Fruit fly (Drosophila melanogaster) whole organism, embryonic: ENCODE data around the gene CG42514.
A peak's percentile ranks its signal among the peaks of the same experiment; 100 is the strongest.

Source experiments
- Ada2b ChIP-seq: fragments of 200-800 bp; sonication (Bioruptor generic); IDR thresholded peaks from 2 replicates; pipeline ENCODE4 v1.3.6; 2022; ENCODE audit warnings: missing biosample characterization, missing genetic modification characterization
- Atf-2 ChIP-seq: fragments of 200-800 bp; sonication (Bioruptor generic); optimal IDR thresholded peaks from 2 replicates; lab custom pipeline; 2016; ENCODE audit warnings: missing biosample characterization, missing genetic modification characterization
- BEAF-32 ChIP-seq: fragments of 200-800 bp; sonication (Bioruptor generic); optimal IDR thresholded peaks from 3 replicates; lab custom pipeline; 2017; ENCODE audit warnings: missing biosample characterization, missing genetic modification characterization, mild to moderate bottlenecking, moderate library complexity, missing genetic modification reagents
- Bgb ChIP-seq: fragments of 200-800 bp; sonication (Bioruptor generic); IDR thresholded peaks from 2 replicates; pipeline ENCODE4 v1.3.6; 2022; ENCODE audit warnings: missing biosample characterization, missing genetic modification characterization; ENCODE audit not compliant: partially characterized antibody
- CG12391 ChIP-seq: fragments of 200-800 bp; sonication (Bioruptor generic); optimal IDR thresholded peaks from 3 replicates; lab custom pipeline; 2018; ENCODE audit warnings: missing biosample characterization, mild to moderate bottlenecking, missing genetic modification characterization, moderate library complexity
- CG12659 ChIP-seq: fragments of 200-800 bp; sonication (Bioruptor generic); optimal IDR thresholded peaks from 3 replicates; lab custom pipeline; 2017; ENCODE audit warnings: mild to moderate bottlenecking, missing biosample characterization, missing genetic modification reagents, missing genetic modification characterization
- CG14014 ChIP-seq: fragments of 200-800 bp; sonication (Bioruptor generic); IDR thresholded peaks from 2 replicates; pipeline ENCODE4 v1.3.6; 2022; ENCODE audit warnings: missing biosample characterization, missing genetic modification characterization
- CG14667 ChIP-seq: fragments of 200-800 bp; sonication (Bioruptor generic); IDR thresholded peaks from 2 replicates; pipeline ENCODE4 v1.3.6; 2022; ENCODE audit warnings: missing biosample characterization, missing genetic modification characterization
- CG1602 ChIP-seq: fragments of 200-800 bp; sonication (Bioruptor generic); optimal IDR thresholded peaks from 3 replicates; lab custom pipeline; 2016; ENCODE audit warnings: missing biosample characterization, missing genetic modification characterization
- CG16813 ChIP-seq: fragments of 200-800 bp; sonication (Bioruptor generic); IDR thresholded peaks from 3 replicates; pipeline ENCODE4 v1.3.6; 2022; ENCODE audit warnings: missing biosample characterization, missing genetic modification characterization; ENCODE audit not compliant: partially characterized antibody
- CG17361 ChIP-seq: fragments of 200-800 bp; sonication (Bioruptor generic); IDR thresholded peaks from 3 replicates; pipeline ENCODE4 v1.3.6; 2022; ENCODE audit warnings: missing biosample characterization, missing genetic modification characterization
- CG18011 ChIP-seq: fragments of 200-800 bp; sonication (Bioruptor generic); optimal IDR thresholded peaks from 2 replicates; lab custom pipeline; 2017; ENCODE audit warnings: missing biosample characterization, missing genetic modification characterization, mild to moderate bottlenecking, moderate library complexity, missing genotype
- CG18262 ChIP-seq: fragments of 200-800 bp; optimal IDR thresholded peaks from 3 replicates; lab custom pipeline; 2019; ENCODE audit warnings: missing biosample characterization, mild to moderate bottlenecking, missing genetic modification characterization, moderate library complexity
- CG30431 ChIP-seq: fragments of 200-800 bp; sonication (Bioruptor generic); optimal IDR thresholded peaks from 2 replicates; lab custom pipeline; 2017; ENCODE audit warnings: missing biosample characterization, missing genetic modification characterization
- CG3065 ChIP-seq: fragments of 200-800 bp; sonication (Bioruptor generic); optimal IDR thresholded peaks from 2 replicates; lab custom pipeline; 2016; ENCODE audit warnings: missing biosample characterization, missing genetic modification characterization
- CG31388 ChIP-seq: fragments of 200-800 bp; sonication (Bioruptor generic); optimal IDR thresholded peaks from 2 replicates; lab custom pipeline; 2016; ENCODE audit warnings: missing biosample characterization, missing genetic modification characterization
- CG3163 ChIP-seq: fragments of 200-800 bp; sonication (Bioruptor generic); optimal IDR thresholded peaks from 3 replicates; lab custom pipeline; 2016; ENCODE audit warnings: missing biosample characterization, missing genetic modification characterization
- CG3281 ChIP-seq: fragments of 200-800 bp; sonication (Bioruptor generic); optimal IDR thresholded peaks from 3 replicates; lab custom pipeline; 2017; ENCODE audit warnings: missing biosample characterization, mild to moderate bottlenecking, missing genetic modification characterization
- CG4404 ChIP-seq: fragments of 200-800 bp; sonication (Bioruptor generic); IDR thresholded peaks from 2 replicates; pipeline ENCODE4 v1.3.6; 2022; ENCODE audit warnings: missing biosample characterization, missing genetic modification characterization
- CG6791 ChIP-seq: fragments of 200-800 bp; sonication (Bioruptor generic); IDR thresholded peaks from 3 replicates; pipeline ENCODE4 v1.3.6; 2022; ENCODE audit warnings: missing biosample characterization, missing genetic modification characterization; ENCODE audit not compliant: partially characterized antibody
- CG7928 ChIP-seq: fragments of 200-800 bp; sonication (Bioruptor generic); optimal IDR thresholded peaks from 2 replicates; lab custom pipeline; 2017; ENCODE audit warnings: missing biosample characterization, mild to moderate bottlenecking, missing genetic modification characterization
- CG8281 ChIP-seq: fragments of 200-800 bp; sonication (Bioruptor generic); optimal IDR thresholded peaks from 2 replicates; lab custom pipeline; 2018; ENCODE audit warnings: missing biosample characterization, mild to moderate bottlenecking, missing genetic modification characterization, moderate library complexity
- CG8359 ChIP-seq: fragments of 200-800 bp; sonication (Bioruptor generic); optimal IDR thresholded peaks from 2 replicates; lab custom pipeline; 2017; ENCODE audit warnings: missing biosample characterization, mild to moderate bottlenecking, missing genetic modification characterization, borderline replicate concordance
- CG9817 ChIP-seq: fragments of 200-800 bp; sonication (Bioruptor generic); optimal IDR thresholded peaks from 2 replicates; lab custom pipeline; 2018; ENCODE audit warnings: missing biosample characterization, mild to moderate bottlenecking, missing genetic modification characterization, moderate library complexity
- CHES-1-like ChIP-seq: fragments of 200-800 bp; sonication (Bioruptor generic); optimal IDR thresholded peaks from 2 replicates; lab custom pipeline; 2016; ENCODE audit warnings: missing biosample characterization, missing genetic modification characterization
- Dek ChIP-seq: fragments of 200-800 bp; sonication (Bioruptor generic); optimal IDR thresholded peaks from 3 replicates; lab custom pipeline; 2019; ENCODE audit warnings: missing biosample characterization, mild to moderate bottlenecking, missing genetic modification characterization, moderate library complexity
- Doc2 ChIP-seq: fragments of 200-800 bp; sonication (Bioruptor generic); IDR thresholded peaks from 2 replicates; pipeline ENCODE4 v1.3.6; 2022; ENCODE audit warnings: missing biosample characterization, missing genetic modification characterization
- Dp ChIP-seq: fragments of 200-800 bp; sonication (Bioruptor generic); optimal IDR thresholded peaks from 2 replicates; lab custom pipeline; 2018; ENCODE audit warnings: missing biosample characterization, mild to moderate bottlenecking, missing genetic modification characterization, moderate library complexity
- Elba2 ChIP-seq: fragments of 200-800 bp; sonication (Bioruptor generic); optimal IDR thresholded peaks from 3 replicates; lab custom pipeline; 2016; ENCODE audit warnings: missing biosample characterization, missing genetic modification characterization
- Lpt ChIP-seq: fragments of >200 bp; optimal IDR thresholded peaks from 2 replicates; lab custom pipeline; 2018; ENCODE audit warnings: missing biosample characterization, missing genetic modification characterization
- Sox100B ChIP-seq: fragments of 200-800 bp; sonication (Bioruptor generic); optimal IDR thresholded peaks from 3 replicates; lab custom pipeline; 2018; ENCODE audit warnings: missing biosample characterization, mild to moderate bottlenecking, missing genetic modification characterization
- Sox102F ChIP-seq: fragments of 200-800 bp; sonication (Bioruptor generic); optimal IDR thresholded peaks from 2 replicates; lab custom pipeline; 2018; ENCODE audit warnings: missing biosample characterization, mild to moderate bottlenecking, missing genetic modification characterization, moderate library complexity
- Usf ChIP-seq: fragments of 200-800 bp; sonication (Bioruptor generic); optimal IDR thresholded peaks from 2 replicates; lab custom pipeline; 2017; ENCODE audit warnings: missing genotype, missing biosample characterization, missing genetic modification characterization
- ci ChIP-seq: fragments of 200-800 bp; sonication (Bioruptor generic); IDR thresholded peaks from 3 replicates; pipeline ENCODE4 v1.3.6; 2022; ENCODE audit warnings: missing biosample characterization, missing genetic modification characterization
- dysf ChIP-seq: fragments of 200-800 bp; sonication (Bioruptor generic); IDR thresholded peaks from 3 replicates; pipeline ENCODE4 v1.3.6; 2022; ENCODE audit warnings: missing biosample characterization, missing genetic modification characterization
- eyg ChIP-seq: fragments of 200-800 bp; sonication (Bioruptor generic); optimal IDR thresholded peaks from 3 replicates; lab custom pipeline; 2016; ENCODE audit warnings: missing biosample characterization, missing genetic modification characterization
- ftz-f1 ChIP-seq: fragments of 200-800 bp; sonication (Bioruptor generic); optimal IDR thresholded peaks from 2 replicates; lab custom pipeline; 2016; ENCODE audit warnings: missing biosample characterization, missing genetic modification characterization
- gcm ChIP-seq: fragments of 200-800 bp; sonication (Bioruptor generic); optimal IDR thresholded peaks from 2 replicates; lab custom pipeline; 2019; ENCODE audit warnings: missing biosample characterization, mild to moderate bottlenecking, missing genetic modification characterization, moderate library complexity
- gem ChIP-seq: fragments of 200-800 bp; sonication (Bioruptor generic); optimal IDR thresholded peaks from 2 replicates; lab custom pipeline; 2019; ENCODE audit warnings: missing biosample characterization, mild to moderate bottlenecking, missing genetic modification characterization, moderate library complexity
- hkb ChIP-seq, 2 experiments: fragments of 200-800 bp in 1 of 2; fragments of >200 bp in 1 of 2; sonication (Bioruptor generic) in 1 of 2; IDR thresholded peaks in 1 of 2; optimal IDR thresholded peaks in 1 of 2; 2 replicates each; pipeline versions ENCODE4 v1.3.6 to Lab custom; 2017 to 2022; ENCODE audit warnings: missing biosample characterization in 1 of 2, missing genetic modification characterization in 1 of 2
- hth ChIP-seq: fragments of >200 bp; optimal IDR thresholded peaks from 2 replicates; lab custom pipeline; 2017; ENCODE audit warnings: inconsistent platforms
- inv ChIP-seq: fragments of 200-800 bp; sonication (Bioruptor generic); IDR thresholded peaks from 2 replicates; pipeline ENCODE4 v1.3.6; 2022; ENCODE audit warnings: missing biosample characterization, missing genetic modification characterization; ENCODE audit not compliant: partially characterized antibody
- jigr1 ChIP-seq: fragments of 200-800 bp; sonication (Bioruptor generic); IDR thresholded peaks from 3 replicates; pipeline ENCODE4 v1.3.6; 2022; ENCODE audit warnings: missing biosample characterization, missing genetic modification characterization
- mld ChIP-seq: fragments of 200-800 bp; sonication (Bioruptor generic); IDR thresholded peaks from 3 replicates; pipeline ENCODE4 v1.3.6; 2022; ENCODE audit warnings: missing biosample characterization, missing genetic modification characterization; ENCODE audit not compliant: partially characterized antibody
- odd ChIP-seq: fragments of 200-800 bp; sonication (Bioruptor generic); optimal IDR thresholded peaks from 2 replicates; lab custom pipeline; 2017; ENCODE audit warnings: missing biosample characterization, mild to moderate bottlenecking, missing genetic modification characterization
- org-1 ChIP-seq: fragments of 200-800 bp; sonication (Bioruptor generic); optimal IDR thresholded peaks from 2 replicates; lab custom pipeline; 2017; ENCODE audit warnings: missing biosample characterization, missing genetic modification characterization
- otp ChIP-seq: fragments of 200-800 bp; sonication (Bioruptor generic); IDR thresholded peaks from 3 replicates; pipeline ENCODE4, ENCODE4 v1.3.6; 2022; ENCODE audit warnings: missing biosample characterization, missing genetic modification characterization
- pho ChIP-seq: fragments of 200-800 bp; sonication (Bioruptor generic); optimal IDR thresholded peaks from 2 replicates; lab custom pipeline; 2016; ENCODE audit warnings: missing biosample characterization, missing genetic modification characterization
- run ChIP-seq: fragments of 200-800 bp; sonication (Bioruptor generic); optimal IDR thresholded peaks from 3 replicates; lab custom pipeline; 2018; ENCODE audit warnings: missing biosample characterization, mild to moderate bottlenecking, missing genetic modification characterization
- yki ChIP-seq: fragments of >200 bp; optimal IDR thresholded peaks from 3 replicates; lab custom pipeline; 2018
- zen ChIP-seq: fragments of 200-800 bp; sonication (Bioruptor generic); optimal IDR thresholded peaks from 3 replicates; lab custom pipeline; 2018; ENCODE audit warnings: missing biosample characterization, mild to moderate bottlenecking, missing genetic modification characterization, moderate library complexity

CG42514 gene

dm6 chr3L:16494651-16495074, 1.4 kb downstream of the CG42514 start (continued):
- TF ChIP-seq CG3281 (GFP tag; lab: Kevin White, UChicago), result peak; percentile 54
- no peak for TF ChIP-seq Usf
- TF ChIP-seq CG4404 (GFP tag; lab: Robert Waterston, UW), result no peak
- TF ChIP-seq CG12391, result no peak
- TF ChIP-seq CG18011 (GFP tag; lab: Kevin White, UChicago), result no peak
- TF ChIP-seq pho, result peak; percentile 21
- TF ChIP-seq eyg (GFP tag; lab: Kevin White, UChicago), result peak; percentile 37
- no peak for TF ChIP-seq Ada2b (GFP tag; lab: Robert Waterston, UW)
- TF ChIP-seq CG12659, result peak; percentile 7
- TF ChIP-seq Sox102F (GFP tag; lab: Kevin White, UChicago), result peak; percentile 23
- TF ChIP-seq Sox100B, result peak; percentile 45
- no peak for TF ChIP-seq CG30431 (GFP tag; lab: Kevin White, UChicago)
- TF ChIP-seq CG18262 (tag; lab: Kevin White, UChicago), result peak; percentile 51
- peak; percentile 39 for TF ChIP-seq odd
- no peak for TF ChIP-seq CG1602 (GFP tag; lab: Kevin White, UChicago)
- no peak for TF ChIP-seq yki (lab: Kevin White, UChicago)
- no peak for TF ChIP-seq Doc2 (GFP tag; lab: Robert Waterston, UW)
- TF ChIP-seq CG14667 (GFP tag; lab: Robert Waterston, UW), result no peak
- peak; percentile 17 for TF ChIP-seq Dek (tag; lab: Kevin White, UChicago)
- no peak for TF ChIP-seq Lpt (GFP tag; lab: Kevin White, UChicago)
- TF ChIP-seq CG14014 (GFP tag; lab: Robert Waterston, UW), result 0 out of 2 replicates have a peak, but pooled peaks have one; percentile 23
- no peak for TF ChIP-seq CG9817 (tag; lab: Kevin White, UChicago)
- no peak for TF ChIP-seq mld (GFP tag; lab: Robert Waterston, UW)
- TF ChIP-seq dysf (GFP tag; lab: Robert Waterston, UW), result peak; percentile 22; the same call in 1 of the 3 replicates
- no peak for TF ChIP-seq Bgb (GFP tag; lab: Robert Waterston, UW)

dm6 chr3L:16493717-16494116, 2.3 kb downstream of the CG42514 start:
- TF ChIP-seq run (tag; lab: Kevin White, UChicago), result no peak
- no peak for TF ChIP-seq inv
- no peak for TF ChIP-seq jigr1 (GFP tag; lab: Robert Waterston, UW)
- no peak for TF ChIP-seq CG8281 (tag; lab: Kevin White, UChicago)
- TF ChIP-seq CG8359 (GFP tag; lab: Kevin White, UChicago), result no peak
- TF ChIP-seq CG31388, result no peak
- TF ChIP-seq otp (GFP tag; lab: Robert Waterston, UW), result no peak
- TF ChIP-seq org-1, result no peak
- TF ChIP-seq CHES-1-like (GFP tag; lab: Kevin White, UChicago), result no peak
- TF ChIP-seq BEAF-32 (GFP tag; lab: Kevin White, UChicago), result no peak
- peak; percentile 32; the same call in 1 of the 3 replicates for TF ChIP-seq CG6791 (GFP tag; lab: Robert Waterston, UW)
- TF ChIP-seq Atf-2 (GFP tag; lab: Kevin White, UChicago), result no peak
- no peak for TF ChIP-seq gem
- TF ChIP-seq CG3163 (GFP tag; lab: Kevin White, UChicago), result peak; percentile 40
- TF ChIP-seq hth (lab: Kevin White, UChicago), result no peak
- no peak for TF ChIP-seq zen (tag; lab: Kevin White, UChicago)
- no peak for TF ChIP-seq CG16813 (GFP tag; lab: Robert Waterston, UW)
- TF ChIP-seq hkb (optimal IDR thresholded peaks at IDR 0.05; lab: Kevin White, UChicago), result no peak
- no peak for TF ChIP-seq hkb (GFP tag; IDR thresholded peaks at IDR 0.05; lab: Robert Waterston, UW)
- no peak for TF ChIP-seq CG3065
- 0 out of 3 replicates have a peak, but pooled peaks have one; percentile 18 for TF ChIP-seq ci
- TF ChIP-seq Dp, result no peak
- no peak for TF ChIP-seq Elba2
- TF ChIP-seq CG17361 (GFP tag; lab: Robert Waterston, UW), result no peak
- no peak for TF ChIP-seq ftz-f1 (GFP tag; lab: Kevin White, UChicago)
- TF ChIP-seq gcm (GFP tag; lab: Kevin White, UChicago), result no peak
- no peak for TF ChIP-seq CG7928 (GFP tag; lab: Kevin White, UChicago)
